Worm (Caenorhabditis elegans): ENCODE data around the gene pals-23.
A peak's percentile ranks its signal among the peaks of the same experiment; 100 is the strongest.

The pals-23 gene

ce11 chrIII:145078-145477, 20.5 kb downstream of the pals-23 start, which contains the start of the genes T17A3.12 and fbxb-83:
Gene T17A3.12, minus strand, starts transcription at chrIII:145178.
Gene fbxb-83, minus strand, starts transcription at chrIII:145211.
- TF ChIP-seq dpl-1 (GFP tag; optimal IDR thresholded peaks at IDR 0.05) (no peak), nhr-41 (GFP tag; IDR thresholded peaks at IDR 0.05) (no peak), ceh-32 (tag; optimal IDR thresholded peaks at IDR 0.05; ENCODE audit: poor library complexity) (no peak), zag-1 (tag; optimal IDR thresholded peaks at IDR 0.05) (no peak), aly-2 (tag; optimal IDR thresholded peaks at IDR 0.05) (no peak), hlh-11 (tag; optimal IDR thresholded peaks at IDR 0.05) (no peak), mep-1 (tag; optimal IDR thresholded peaks at IDR 0.05) (no peak)

ce11 chrIII:146369-146768, 21.8 kb downstream of the pals-23 start, which contains the start of gene fbxb-84:
Gene fbxb-84, minus strand, starts transcription at chrIII:146469.
- TF ChIP-seq duxl-1 (tag; optimal IDR thresholded peaks at IDR 0.05; ENCODE audit: poor library complexity): no peak
- no peak for TF ChIP-seq ceh-62 (tag; optimal IDR thresholded peaks at IDR 0.05)
- no peak for TF ChIP-seq F26F4.8 (GFP tag; conservative IDR thresholded peaks at IDR 0.05)
- TF ChIP-seq daf-16 (GFP tag; optimal IDR thresholded peaks at IDR 0.05): no peak
- TF ChIP-seq daf-16 (tag; optimal IDR thresholded peaks at IDR 0.05): no peak
- TF ChIP-seq pqm-1 (tag; optimal IDR thresholded peaks at IDR 0.05): no peak
- TF ChIP-seq arid-1 (GFP tag; conservative IDR thresholded peaks at IDR 0.05): no peak
- no peak for TF ChIP-seq F37D6.2 (tag; optimal IDR thresholded peaks at IDR 0.05)
- TF ChIP-seq R02D3.7 (tag; optimal IDR thresholded peaks at IDR 0.05): no peak
- TF ChIP-seq snpc-4 (tag; optimal IDR thresholded peaks at IDR 0.05): no peak
- TF ChIP-seq ceh-20 (GFP tag; IDR thresholded peaks at IDR 0.05): no peak
- no peak for TF ChIP-seq dmd-8 (GFP tag; IDR thresholded peaks at IDR 0.05)
- TF ChIP-seq snpc-1.2 (GFP tag; IDR thresholded peaks at IDR 0.05): no peak
- no peak for TF ChIP-seq daf-19 (GFP tag; conservative IDR thresholded peaks at IDR 0.05)
- no peak for TF ChIP-seq nhr-111 (GFP tag; optimal IDR thresholded peaks at IDR 0.05)
- no peak for TF ChIP-seq hlh-30 (tag; optimal IDR thresholded peaks at IDR 0.05; ENCODE audit: insufficient read depth)

- TF ChIP-seq ztf-11 (tag; optimal IDR thresholded peaks at IDR 0.05) (no peak), lsy-2 (tag; optimal IDR thresholded peaks at IDR 0.05) (no peak), daf-19 (GFP tag; conservative IDR thresholded peaks at IDR 0.05) (no peak), dmd-6 (GFP tag; IDR thresholded peaks at IDR 0.05) (peak; percentile 34; the same call in 1 of the 2 replicates), arid-1 (GFP tag; conservative IDR thresholded peaks at IDR 0.05) (no peak), mdl-1 (tag; optimal IDR thresholded peaks at IDR 0.05) (no peak), cey-2 (tag; optimal IDR thresholded peaks at IDR 0.05; ENCODE audit: borderline replicate concordance, insufficient read depth) (no peak), snpc-4 (tag; optimal IDR thresholded peaks at IDR 0.05) (no peak), zfp-2 (tag; optimal IDR thresholded peaks at IDR 0.05) (no peak), Y5F2A.4 (GFP tag; optimal IDR thresholded peaks at IDR 0.05) (no peak), nhr-28 (tag; optimal IDR thresholded peaks at IDR 0.05) (peak; percentile 66), lin-29 (GFP tag; IDR thresholded peaks at IDR 0.05) (no peak), ceh-62 (tag; optimal IDR thresholded peaks at IDR 0.05) (no peak), zag-1 (tag; optimal IDR thresholded peaks at IDR 0.05) (no peak), pqm-1 (tag; optimal IDR thresholded peaks at IDR 0.05) (peak; percentile 63), zip-2 (tag; optimal IDR thresholded peaks at IDR 0.05) (no peak), aly-2 (tag; optimal IDR thresholded peaks at IDR 0.05) (no peak), Y105C5A.15 (GFP tag; IDR thresholded peaks at IDR 0.05) (no peak), T20F7.1 (GFP tag; optimal IDR thresholded peaks at IDR 0.05) (peak; percentile 33), jun-1 (tag; optimal IDR thresholded peaks at IDR 0.05) (no peak), pha-4 (GFP tag; IDR thresholded peaks at IDR 0.05) (no peak), pha-4 (tag; optimal IDR thresholded peaks at IDR 0.05) (no peak), nhr-77 (tag; optimal IDR thresholded peaks at IDR 0.05) (no peak), tra-1 (GFP tag; IDR thresholded peaks at IDR 0.05) (no peak), F44E2.7 (GFP tag; IDR thresholded peaks at IDR 0.05) (no peak), dmd-8 (GFP tag; IDR thresholded peaks at IDR 0.05) (no peak), dve-1 (tag; optimal IDR thresholded peaks at IDR 0.05; ENCODE audit: insufficient read depth) (peak; percentile 66), hlh-11 (tag; optimal IDR thresholded peaks at IDR 0.05) (peak; percentile 15), zip-11 (GFP tag; IDR thresholded peaks at IDR 0.05) (no peak), mes-2 (tag; optimal IDR thresholded peaks at IDR 0.05; ENCODE audit: poor library complexity, severe bottlenecking) (no peak), T26A8.4 (GFP tag; IDR thresholded peaks at IDR 0.05) (no peak), daf-8 (GFP tag; IDR thresholded peaks at IDR 0.05) (no peak), hif-1 (tag; optimal IDR thresholded peaks at IDR 0.05) (no peak)
These were observed 23.0 kb downstream of the pals-23 start, which contains the start of gene sqst-5 for ce11 chrIII:147570-148076. Gene sqst-5, minus strand, starts transcription at chrIII:147620.
